Fruit fly (Drosophila melanogaster): ENCODE results near the gene EMC2A.

Gene EMC2A

dm6 chr3R:17042838-17043569 is 47.1 kb upstream of the EMC2A start, which contains the start of the genes bdwf and Patr-1 (continued):
- TF ChIP-seq CG2129 (GFP tag; IDR thresholded peaks at IDR 0.05; ENCODE audit: partially characterized antibody) (peak; percentile 66), stwl (tag; optimal IDR thresholded peaks at IDR 0.05) (peak; percentile 32), Dp (GFP tag; optimal IDR thresholded peaks at IDR 0.05) (peak; percentile 29), CG16815 (GFP tag; optimal IDR thresholded peaks at IDR 0.05) (no peak), ERR (GFP tag; optimal IDR thresholded peaks at IDR 0.05) (no peak), CG11504 (tag; optimal IDR thresholded peaks at IDR 0.05) (no peak), CG15479 (GFP tag; optimal IDR thresholded peaks at IDR 0.05) (no peak), crp (GFP tag; optimal IDR thresholded peaks at IDR 0.05) (peak in 1 of 2 experiments; percentile 6), HmgD (GFP tag; optimal IDR thresholded peaks at IDR 0.05) (no peak), peb (GFP tag; IDR thresholded peaks at IDR 0.05) (no peak), E2f1 (GFP tag; IDR thresholded peaks at IDR 0.05) (no peak), repo (GFP tag; optimal IDR thresholded peaks at IDR 0.05) (no peak), CG17802 (tag; optimal IDR thresholded peaks at IDR 0.05) (no peak), CG6683 (GFP tag; optimal IDR thresholded peaks at IDR 0.05) (no peak), CG5180 (GFP tag; optimal IDR thresholded peaks at IDR 0.05) (no peak), Deaf1 (tag; optimal IDR thresholded peaks at IDR 0.05) (no peak), CG4617 (GFP tag; optimal IDR thresholded peaks at IDR 0.05; ENCODE audit: borderline replicate concordance) (no peak), Dfd (GFP tag; optimal IDR thresholded peaks at IDR 0.05) (no peak), onecut (GFP tag; IDR thresholded peaks at IDR 0.05) (no peak), CG12071 (GFP tag; optimal IDR thresholded peaks at IDR 0.05) (no peak), fd96Cb (tag; optimal IDR thresholded peaks at IDR 0.05) (no peak), gce (GFP tag; IDR thresholded peaks at IDR 0.05) (no peak), CTCF (GFP tag; optimal IDR thresholded peaks at IDR 0.05) (peak; percentile 24), phol (tag; optimal IDR thresholded peaks at IDR 0.05) (peak; percentile 43), Fer1 (GFP tag; optimal IDR thresholded peaks at IDR 0.05) (no peak), CG11093 (GFP tag; IDR thresholded peaks at IDR 0.05) (no peak), CG18619 (GFP tag; optimal IDR thresholded peaks at IDR 0.05) (peak; percentile 39), shn (GFP tag; optimal IDR thresholded peaks at IDR 0.05) (no peak), CG10431 (GFP tag; optimal IDR thresholded peaks at IDR 0.05) (no peak), ase (GFP tag; IDR thresholded peaks at IDR 0.05) (no peak), Med (GFP tag) (peak; percentile 73), abd-A (tag; optimal IDR thresholded peaks at IDR 0.05) (no peak), h (optimal IDR thresholded peaks at IDR 0.05) (no peak), bowl (GFP tag; IDR thresholded peaks at IDR 0.05) (no peak), cato (GFP tag; optimal IDR thresholded peaks at IDR 0.05; ENCODE audit: borderline replicate concordance) (no peak), Rx (GFP tag; IDR thresholded peaks at IDR 0.05) (no peak), CG9817 (tag; optimal IDR thresholded peaks at IDR 0.05) (peak; percentile 4), dimm (GFP tag; IDR thresholded peaks at IDR 0.05) (no peak)

- peak; percentile 12 for TF ChIP-seq CG3995 (GFP tag; optimal IDR thresholded peaks at IDR 0.05)
- no peak for TF ChIP-seq pho (GFP tag; optimal IDR thresholded peaks at IDR 0.05)
- TF ChIP-seq CG1603 (tag; optimal IDR thresholded peaks at IDR 0.05), result peak; percentile 45
- TF ChIP-seq CG14667 (GFP tag; IDR thresholded peaks at IDR 0.05), result no peak
- peak; percentile 17 for TF ChIP-seq stwl (tag; optimal IDR thresholded peaks at IDR 0.05)
- no peak for TF ChIP-seq Hr3 (GFP tag; optimal IDR thresholded peaks at IDR 0.05)
- no peak for TF ChIP-seq Hr78 (GFP tag; optimal IDR thresholded peaks at IDR 0.05)
- TF ChIP-seq kay (GFP tag; optimal IDR thresholded peaks at IDR 0.05), result no peak
- TF ChIP-seq CoRest (tag; optimal IDR thresholded peaks at IDR 0.05), result peak; percentile 47
- TF ChIP-seq CG9437 (GFP tag; optimal IDR thresholded peaks at IDR 0.05), result no peak
- TF ChIP-seq Gsc (GFP tag; IDR thresholded peaks at IDR 0.05), result no peak
- TF ChIP-seq CG8478 (optimal IDR thresholded peaks at IDR 0.05), result no peak
- no peak for TF ChIP-seq Usf (GFP tag; optimal IDR thresholded peaks at IDR 0.05)
- TF ChIP-seq Meics (GFP tag; optimal IDR thresholded peaks at IDR 0.05), result no peak
Measured at dm6 chr3R:17039993-17040807, 44.3 kb upstream of the EMC2A start, which contains the start of the genes CG18213 and Trm7-32. CG18213 (minus strand) TSS chr3R:17040203. Trm7-32 (plus strand) TSS chr3R:17040682.
